Worm (Caenorhabditis elegans): ENCODE data around the gene sgca-1.

sgca-1 gene

DNA sequence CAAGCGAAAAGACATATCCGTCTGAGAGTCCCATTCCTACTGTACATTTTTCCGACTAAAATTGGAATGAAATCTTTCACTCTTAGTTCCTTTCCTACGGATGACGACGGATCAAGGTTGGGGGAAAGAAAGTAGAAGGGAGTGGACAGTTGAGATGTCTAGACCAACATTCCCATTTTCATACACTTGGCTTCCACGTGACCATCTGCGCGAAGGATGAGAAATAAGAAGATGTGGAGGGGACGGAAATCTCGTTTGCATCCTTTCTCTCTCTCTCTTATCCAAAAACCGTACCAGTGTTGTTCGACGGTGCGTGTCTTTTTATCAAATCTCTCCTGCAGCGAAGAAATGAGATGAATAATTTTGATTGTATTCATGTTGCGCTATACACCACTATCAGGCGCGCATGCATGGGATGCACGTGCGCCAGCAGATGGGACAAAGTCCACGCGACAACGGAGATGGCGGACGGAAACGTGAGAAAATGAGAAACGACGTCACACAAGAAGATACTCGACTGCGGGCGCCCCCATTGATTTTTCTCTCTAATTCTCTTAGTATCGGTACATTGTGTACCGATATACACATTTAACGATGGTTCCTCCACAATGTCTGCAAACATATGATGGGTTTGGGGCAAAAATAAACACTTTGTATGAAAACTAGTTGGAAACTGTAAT is 51.9 kb downstream of the sgca-1 start (continued):
- TF ChIP-seq lin-39 (tag; optimal IDR thresholded peaks at IDR 0.05) (no peak), ceh-28 (tag; optimal IDR thresholded peaks at IDR 0.05) (no peak), php-3 (GFP tag; IDR thresholded peaks at IDR 0.05) (peak; percentile 64), nhr-10 (tag; optimal IDR thresholded peaks at IDR 0.05) (peak; percentile 91), zfp-3 (GFP tag; conservative IDR thresholded peaks at IDR 0.05) (peak; percentile 38; the same call in 1 of the 2 replicates), pha-4 (GFP tag; IDR thresholded peaks at IDR 0.05) (peak; percentile 74), pha-4 (tag; optimal IDR thresholded peaks at IDR 0.05) (peak; percentile 13), lir-3 (tag; optimal IDR thresholded peaks at IDR 0.05) (peak; percentile 27), fkh-10 (GFP tag; optimal IDR thresholded peaks at IDR 0.05) (peak; percentile 1), nhr-42 (GFP tag; IDR thresholded peaks at IDR 0.05) (peak; percentile 55; the same call in 1 of the 2 replicates), snpc-1.2 (GFP tag; IDR thresholded peaks at IDR 0.05) (no peak), nhr-48 (tag; optimal IDR thresholded peaks at IDR 0.05) (peak; percentile 99), zfp-2 (tag; optimal IDR thresholded peaks at IDR 0.05) (peak; percentile 45), lin-1 (GFP tag; IDR thresholded peaks at IDR 0.05) (peak; percentile 91), ceh-32 (tag; optimal IDR thresholded peaks at IDR 0.05; ENCODE audit: poor library complexity) (no peak), mep-1 (tag; optimal IDR thresholded peaks at IDR 0.05) (peak; percentile 92), set-16 (GFP tag; IDR thresholded peaks at IDR 0.05) (peak; percentile 65), nhr-25 (tag; optimal IDR thresholded peaks at IDR 0.05; ENCODE audit: borderline replicate concordance, insufficient read depth) (peak; percentile 88), nhr-11 (tag; optimal IDR thresholded peaks at IDR 0.05) (peak; percentile 89), nhr-102 (tag; optimal IDR thresholded peaks at IDR 0.05) (peak; percentile 95), mdl-1 (tag; optimal IDR thresholded peaks at IDR 0.05) (peak; percentile 100), egl-27 (tag; optimal IDR thresholded peaks at IDR 0.05) (peak; percentile 47), spr-3 (GFP tag; optimal IDR thresholded peaks at IDR 0.05) (peak; percentile 30), mxl-2 (GFP tag; conservative IDR thresholded peaks at IDR 0.05) (peak; percentile 98), unc-39 (tag; optimal IDR thresholded peaks at IDR 0.05) (no peak), pqm-1 (tag; optimal IDR thresholded peaks at IDR 0.05) (peak; percentile 13), madf-5 (GFP tag; IDR thresholded peaks at IDR 0.05) (no peak), dmd-9 (GFP tag; IDR thresholded peaks at IDR 0.05) (no peak), sdz-12 (GFP tag; optimal IDR thresholded peaks at IDR 0.05) (no peak), dve-1 (tag; optimal IDR thresholded peaks at IDR 0.05; ENCODE audit: insufficient read depth) (peak; percentile 91), nhr-77 (tag; optimal IDR thresholded peaks at IDR 0.05) (peak; percentile 64), lin-15B (tag; optimal IDR thresholded peaks at IDR 0.05) (no peak), hlh-30 (tag; optimal IDR thresholded peaks at IDR 0.05; ENCODE audit: insufficient read depth) (peak; percentile 99)
